Worm (Caenorhabditis elegans) whole organism, L3 larva: ENCODE results near the gene ocr-2.

Experiments
- R02D3.7 ChIP-seq: fragments of 150-350 bp; optimal IDR thresholded peaks from 2 replicates; lab custom pipeline; 2014; ENCODE audit warnings: missing biosample characterization, missing genetic modification characterization
- ZK546.5 ChIP-seq: sonication (generic microtip); optimal IDR thresholded peaks from 2 replicates; lab custom pipeline; 2017; ENCODE audit warnings: missing biosample characterization, missing genetic modification characterization
- aly-2 ChIP-seq: fragments of 150-350 bp; optimal IDR thresholded peaks from 2 replicates; lab custom pipeline; 2014; ENCODE audit warnings: missing biosample characterization, missing genetic modification characterization
- ama-1 ChIP-seq: fragments of 150-350 bp; optimal IDR thresholded peaks from 2 replicates; lab custom pipeline; 2018
- ceh-16 ChIP-seq: sonication (generic microtip); optimal IDR thresholded peaks from 2 replicates; lab custom pipeline; 2017; ENCODE audit warnings: missing biosample characterization, missing genetic modification characterization
- ceh-28 ChIP-seq: fragments of 150-350 bp; optimal IDR thresholded peaks from 2 replicates; lab custom pipeline; 2014; ENCODE audit warnings: missing biosample characterization, missing genetic modification reagents, missing genetic modification characterization
- ceh-82 ChIP-seq: fragments of 150-350 bp; optimal IDR thresholded peaks from 2 replicates; lab custom pipeline; 2014; ENCODE audit warnings: missing biosample characterization, missing genetic modification characterization
- ceh-9 ChIP-seq: sonication (generic microtip); optimal IDR thresholded peaks from 2 replicates; lab custom pipeline; 2018; ENCODE audit warnings: missing biosample characterization, missing genetic modification characterization
- daf-12 ChIP-seq: fragments of 150-350 bp; optimal IDR thresholded peaks from 2 replicates; lab custom pipeline; 2014; ENCODE audit warnings: missing biosample characterization, missing genetic modification reagents, missing genetic modification characterization
- egl-27 ChIP-seq: sonication (generic microtip); optimal IDR thresholded peaks from 4 replicates; lab custom pipeline; 2017; ENCODE audit warnings: missing biosample characterization, missing genetic modification reagents, missing genetic modification characterization
- egl-5 ChIP-seq: fragments of 150-350 bp; optimal IDR thresholded peaks from 2 replicates; lab custom pipeline; 2017; ENCODE audit warnings: missing biosample characterization, missing genetic modification reagents, missing genetic modification characterization, inconsistent platforms
- elt-1 ChIP-seq: fragments of 150-350 bp; optimal IDR thresholded peaks from 2 replicates; lab custom pipeline; 2014; ENCODE audit warnings: missing biosample characterization, missing genetic modification characterization
- elt-2 ChIP-seq: sonication (generic microtip); optimal IDR thresholded peaks from 2 replicates; lab custom pipeline; 2016; ENCODE audit warnings: missing genetic modification reagents, mild to moderate bottlenecking, missing genetic modification characterization, missing compliant biosample characterization
- elt-3 ChIP-seq, 3 experiments: fragments of 150-350 bp in 1 of 3; sonication (generic microtip) in 2 of 3; optimal IDR thresholded peaks; 2 replicates in 2 of 3; 4 replicates in 1 of 3; lab custom pipeline; 2014 to 2017; ENCODE audit warnings: missing biosample characterization in 3 of 3, missing genetic modification characterization in 3 of 3
- eor-1 ChIP-seq, 2 experiments: fragments of 150-350 bp; optimal IDR thresholded peaks; 2 replicates each; lab custom pipeline; 2014 to 2018; ENCODE audit warnings: missing biosample characterization in 2 of 2, missing genetic modification characterization in 2 of 2
- fkh-10 ChIP-seq: sonication (generic microtip); optimal IDR thresholded peaks from 2 replicates; lab custom pipeline; 2017; ENCODE audit warnings: missing biosample characterization, missing genetic modification reagents, missing genetic modification characterization
- fkh-2 ChIP-seq: fragments of 150-350 bp; optimal IDR thresholded peaks from 2 replicates; lab custom pipeline; 2014; ENCODE audit warnings: missing biosample characterization, missing genetic modification reagents, missing genetic modification characterization
- fos-1 ChIP-seq: fragments of 150-350 bp; optimal IDR thresholded peaks from 2 replicates; lab custom pipeline; 2014; ENCODE audit warnings: missing biosample characterization, missing genetic modification characterization
- hmg-11 ChIP-seq: sonication (generic microtip); optimal IDR thresholded peaks from 2 replicates; lab custom pipeline; 2016; ENCODE audit warnings: missing genetic modification characterization, missing compliant biosample characterization
- jun-1 ChIP-seq: fragments of 150-350 bp; optimal IDR thresholded peaks from 2 replicates; lab custom pipeline; 2014; ENCODE audit warnings: missing biosample characterization, missing genetic modification reagents, missing genetic modification characterization
- lin-15B ChIP-seq: fragments of 150-350 bp; optimal IDR thresholded peaks from 2 replicates; lab custom pipeline; 2014; ENCODE audit warnings: missing biosample characterization, missing genetic modification characterization
- lin-39 ChIP-seq: fragments of 150-350 bp; optimal IDR thresholded peaks from 2 replicates; lab custom pipeline; 2018; ENCODE audit warnings: missing biosample characterization, missing genetic modification reagents, missing genetic modification characterization
- lsy-12 ChIP-seq: sonication (generic microtip); optimal IDR thresholded peaks from 2 replicates; lab custom pipeline; 2016; ENCODE audit warnings: mild to moderate bottlenecking, missing genetic modification characterization, missing compliant biosample characterization
- mdl-1 ChIP-seq: fragments of 150-350 bp; optimal IDR thresholded peaks from 2 replicates; lab custom pipeline; 2014; ENCODE audit warnings: missing biosample characterization, missing genetic modification characterization
- mml-1 ChIP-seq: fragments of 150-350 bp; sonication (generic microtip); optimal IDR thresholded peaks from 3 replicates; lab custom pipeline; 2014; ENCODE audit warnings: missing biosample characterization, missing genetic modification characterization
- nfya-1 ChIP-seq: sonication (generic microtip); optimal IDR thresholded peaks from 2 replicates; lab custom pipeline; 2017; ENCODE audit warnings: missing genetic modification characterization, mild to moderate bottlenecking, missing compliant biosample characterization, antibody characterized with exemption, moderate library complexity; ENCODE audit not compliant: insufficient read depth
- nhr-11 ChIP-seq: fragments of 150-350 bp; optimal IDR thresholded peaks from 2 replicates; lab custom pipeline; 2014; ENCODE audit warnings: missing biosample characterization, missing genetic modification characterization
- nhr-12 ChIP-seq: fragments of 150-350 bp; optimal IDR thresholded peaks from 2 replicates; lab custom pipeline; 2014; ENCODE audit warnings: missing biosample characterization, missing genetic modification characterization
- nhr-23 ChIP-seq: fragments of 150-350 bp; optimal IDR thresholded peaks from 2 replicates; lab custom pipeline; 2014; ENCODE audit warnings: missing biosample characterization, missing genetic modification reagents, missing genetic modification characterization
- nhr-237 ChIP-seq: fragments of 150-350 bp; optimal IDR thresholded peaks from 2 replicates; lab custom pipeline; 2014; ENCODE audit warnings: missing biosample characterization, missing genetic modification characterization
- nhr-25 ChIP-seq: sonication (generic microtip); optimal IDR thresholded peaks from 2 replicates; lab custom pipeline; 2017; ENCODE audit warnings: missing biosample characterization, missing genetic modification characterization
- nhr-28 ChIP-seq: fragments of 150-350 bp; optimal IDR thresholded peaks from 2 replicates; lab custom pipeline; 2014; ENCODE audit warnings: missing biosample characterization, missing genetic modification characterization
- nhr-43 ChIP-seq: sonication (generic microtip); optimal IDR thresholded peaks from 2 replicates; lab custom pipeline; 2016; ENCODE audit warnings: mild to moderate bottlenecking, missing genetic modification characterization, missing compliant biosample characterization; ENCODE audit not compliant: poor library complexity, severe bottlenecking
- nhr-67 ChIP-seq: fragments of 150-350 bp; optimal IDR thresholded peaks from 2 replicates; lab custom pipeline; 2014; ENCODE audit warnings: missing biosample characterization, missing genetic modification characterization
- nhr-76 ChIP-seq: fragments of 150-350 bp; sonication (generic microtip); optimal IDR thresholded peaks from 5 replicates; lab custom pipeline; 2014; ENCODE audit warnings: missing biosample characterization, missing genetic modification characterization
- nhr-77 ChIP-seq: fragments of 150-350 bp; optimal IDR thresholded peaks from 2 replicates; lab custom pipeline; 2014; ENCODE audit warnings: missing biosample characterization, missing genetic modification characterization
- pha-4 ChIP-seq: fragments of 150-350 bp; optimal IDR thresholded peaks from 2 replicates; lab custom pipeline; 2014; ENCODE audit warnings: missing biosample characterization, missing genetic modification reagents, missing genetic modification characterization
- pqm-1 ChIP-seq: fragments of 150-350 bp; optimal IDR thresholded peaks from 2 replicates; lab custom pipeline; 2017; ENCODE audit warnings: missing biosample characterization, missing genetic modification characterization, inconsistent platforms
- sea-2 ChIP-seq: fragments of 150-350 bp; sonication (generic microtip); optimal IDR thresholded peaks from 4 replicates; lab custom pipeline; 2014; ENCODE audit warnings: missing biosample characterization, missing genetic modification reagents, missing genetic modification characterization
- skn-1 ChIP-seq: fragments of 150-350 bp; optimal IDR thresholded peaks from 2 replicates; lab custom pipeline; 2014; ENCODE audit warnings: missing biosample characterization, missing genetic modification characterization
- snpc-4 ChIP-seq: fragments of 150-350 bp; optimal IDR thresholded peaks from 2 replicates; lab custom pipeline; 2014; ENCODE audit warnings: missing biosample characterization, missing genetic modification characterization
- tbx-2 ChIP-seq: sonication (generic microtip); optimal IDR thresholded peaks from 2 replicates; lab custom pipeline; 2016; ENCODE audit warnings: mild to moderate bottlenecking, missing genetic modification characterization, missing compliant biosample characterization
- unc-39 ChIP-seq: sonication (generic microtip); optimal IDR thresholded peaks from 4 replicates; lab custom pipeline; 2017; ENCODE audit warnings: missing biosample characterization, missing genetic modification characterization
- unc-62 ChIP-seq: fragments of 150-350 bp; sonication (generic microtip); optimal IDR thresholded peaks from 4 replicates; lab custom pipeline; 2014; ENCODE audit warnings: missing biosample characterization, missing genetic modification reagents, missing genetic modification characterization
- zag-1 ChIP-seq: fragments of 150-350 bp; optimal IDR thresholded peaks from 2 replicates; lab custom pipeline; 2014; ENCODE audit warnings: missing biosample characterization, missing genetic modification characterization
- ztf-11 ChIP-seq: fragments of 150-350 bp; optimal IDR thresholded peaks from 2 replicates; lab custom pipeline; 2014; ENCODE audit warnings: missing biosample characterization, missing genetic modification characterization
- ztf-4 ChIP-seq: fragments of 150-350 bp; optimal IDR thresholded peaks from 2 replicates; lab custom pipeline; 2014; ENCODE audit warnings: missing biosample characterization, missing genetic modification characterization

ocr-2 gene

ce11 chrIV:8252856-8253255 lies 33.0 kb upstream of the ocr-2 start:
- no peak for TF ChIP-seq zag-1 (tag; lab: Kevin White, UChicago)
- no peak for TF ChIP-seq R02D3.7
- TF ChIP-seq nhr-237 (tag; lab: Kevin White, UChicago) = no peak
- TF ChIP-seq nhr-11 (tag; lab: Kevin White, UChicago) = no peak
- peak; percentile 57 for TF ChIP-seq nhr-43
- TF ChIP-seq mdl-1 = no peak
- no peak for TF ChIP-seq ztf-11 (tag; lab: Kevin White, UChicago)
- no peak for TF ChIP-seq snpc-4 (tag; lab: Kevin White, UChicago)
- TF ChIP-seq ama-1 (lab: Kevin White, UChicago) = no peak
- TF ChIP-seq nhr-23 (tag; lab: Kevin White, UChicago) = peak; percentile 58
- no peak for TF ChIP-seq nhr-67
- TF ChIP-seq tbx-2 (tag; lab: Kevin White, UChicago) = peak; percentile 22
- TF ChIP-seq egl-5 (tag; lab: Kevin White, UChicago) = peak; percentile 16
- no peak for TF ChIP-seq aly-2
- TF ChIP-seq ceh-9 (tag; lab: Kevin White, UChicago) = no peak
- TF ChIP-seq elt-3 (tag; optimal IDR thresholded peaks at IDR 0.05; lab: Kevin White, UChicago) = peak in 1 of 3 experiments; percentile 72
- no peak for TF ChIP-seq ceh-28
- TF ChIP-seq skn-1 (tag; lab: Kevin White, UChicago) = peak; percentile 35
- TF ChIP-seq ceh-82 (tag; lab: Kevin White, UChicago) = no peak
- TF ChIP-seq ceh-16 (tag; lab: Kevin White, UChicago) = no peak
- TF ChIP-seq ztf-4 (tag; lab: Kevin White, UChicago) = no peak
- TF ChIP-seq jun-1 (tag; lab: Kevin White, UChicago) = peak; percentile 31
- TF ChIP-seq lin-15B (tag; lab: Kevin White, UChicago) = no peak
- peak; percentile 48 for TF ChIP-seq lsy-12 (tag; lab: Kevin White, UChicago)
- no peak for TF ChIP-seq daf-12 (tag; lab: Kevin White, UChicago)
- TF ChIP-seq unc-39 (tag; lab: Kevin White, UChicago) = no peak
- no peak for TF ChIP-seq fkh-10 (GFP tag; lab: Kevin White, UChicago)
- TF ChIP-seq pha-4 (tag; lab: Kevin White, UChicago) = peak; percentile 64
- TF ChIP-seq unc-62 (GFP tag; lab: Kevin White, UChicago) = no peak
- TF ChIP-seq egl-27 (tag; lab: Kevin White, UChicago) = no peak
- TF ChIP-seq nfya-1 (tag; lab: Kevin White, UChicago) = peak; percentile 71
- no peak for TF ChIP-seq nhr-76
- TF ChIP-seq eor-1 (tag; optimal IDR thresholded peaks at IDR 0.05; lab: Kevin White, UChicago) = no peak
- TF ChIP-seq mml-1 (tag; lab: Kevin White, UChicago) = no peak
- TF ChIP-seq nhr-25 = peak; percentile 51
- TF ChIP-seq ZK546.5 (tag; lab: Kevin White, UChicago) = no peak
- TF ChIP-seq lin-39 (tag; lab: Kevin White, UChicago) = peak; percentile 70
- TF ChIP-seq nhr-28 (tag; lab: Kevin White, UChicago) = no peak
- peak; percentile 66 for TF ChIP-seq elt-2 (tag; lab: Kevin White, UChicago)
- TF ChIP-seq nhr-77 (tag; lab: Kevin White, UChicago) = no peak
- no peak for TF ChIP-seq nhr-12 (tag; lab: Kevin White, UChicago)
- TF ChIP-seq fos-1 (tag; lab: Kevin White, UChicago) = no peak
- TF ChIP-seq pqm-1 (tag; lab: Kevin White, UChicago) = peak; percentile 13
- peak; percentile 89 for TF ChIP-seq hmg-11 (tag; lab: Kevin White, UChicago)
- TF ChIP-seq sea-2 = no peak
- no peak for TF ChIP-seq fkh-2 (tag; lab: Kevin White, UChicago)
- no peak for TF ChIP-seq elt-1 (tag; lab: Kevin White, UChicago)
